Worm (Caenorhabditis elegans): ENCODE data around the gene vrp-1.

DNA sequence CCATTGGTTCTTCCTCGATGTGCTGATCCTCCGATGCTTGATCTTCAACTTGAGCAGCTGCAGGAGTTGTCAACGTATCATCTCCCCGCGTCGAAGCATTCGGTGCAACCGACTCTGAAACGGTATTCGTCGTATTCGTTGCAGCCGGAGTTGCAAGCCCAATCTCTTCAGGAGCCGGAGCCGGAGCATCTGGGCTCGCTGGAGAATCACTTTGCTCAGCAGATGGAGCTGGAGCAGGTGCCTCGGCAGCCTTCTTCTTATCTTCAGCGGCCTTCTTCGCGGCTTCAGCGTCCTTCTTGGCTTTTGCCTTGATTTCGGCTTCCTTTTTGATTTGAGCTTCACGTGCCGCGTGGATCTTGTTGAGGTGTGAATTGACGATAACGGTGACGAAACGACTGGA is 26.4 kb downstream of the vrp-1 start:
- TF ChIP-seq med-1 (GFP tag; optimal IDR thresholded peaks at IDR 0.05; ENCODE audit: insufficient read depth): no peak
- no peak for TF ChIP-seq cog-1 (tag; optimal IDR thresholded peaks at IDR 0.05)
